Fruit fly (Drosophila melanogaster): ENCODE measurements around the gene hdly.

dm6 chr3R:20955119-20955518 lies 41.0 kb downstream of the hdly start:
- TF ChIP-seq Ets98B (GFP tag; IDR thresholded peaks at IDR 0.05) (no peak), fd96Ca (GFP tag; IDR thresholded peaks at IDR 0.05) (no peak), Snoo (tag; optimal IDR thresholded peaks at IDR 0.05) (no peak), gl (tag; optimal IDR thresholded peaks at IDR 0.05) (no peak), CG10348 (GFP tag; IDR thresholded peaks at IDR 0.05) (no peak), CG4496 (GFP tag; IDR thresholded peaks at IDR 0.05) (no peak), CG8301 (tag; optimal IDR thresholded peaks at IDR 0.05) (no peak), CG13204 (GFP tag; optimal IDR thresholded peaks at IDR 0.05) (no peak), CG34367 (tag; optimal IDR thresholded peaks at IDR 0.05) (no peak), EcR (GFP tag; optimal IDR thresholded peaks at IDR 0.05) (no peak), CG17806 (tag; optimal IDR thresholded peaks at IDR 0.05) (no peak), CG9948 (tag; optimal IDR thresholded peaks at IDR 0.05) (no peak), CG12605 (GFP tag; IDR thresholded peaks at IDR 0.05) (no peak), rn (GFP tag; IDR thresholded peaks at IDR 0.05) (no peak)

All from whole organism, pupa.